Fruit fly (Drosophila melanogaster) whole organism, embryonic: ENCODE measurements around the gene Kua.
A peak's percentile ranks its signal among the peaks of the same experiment; 100 is the strongest.

Experiments used
- Bgb ChIP-seq: fragments of 200-800 bp; sonication (Bioruptor generic); IDR thresholded peaks from 2 replicates; pipeline ENCODE4 v1.3.6; 2022; ENCODE audit warnings: missing biosample characterization, missing genetic modification characterization; ENCODE audit not compliant: partially characterized antibody
- CG11247 ChIP-seq: fragments of 200-800 bp; sonication (Bioruptor generic); IDR thresholded peaks from 2 replicates; pipeline ENCODE4 v1.3.6; 2022; ENCODE audit warnings: missing biosample characterization, missing genetic modification characterization
- CG14050 ChIP-seq: fragments of 200-800 bp; sonication (Bioruptor generic); IDR thresholded peaks from 3 replicates; pipeline ENCODE4 v1.3.6; 2022; ENCODE audit warnings: missing biosample characterization, missing genetic modification characterization
- CG15269 ChIP-seq: fragments of 200-800 bp; sonication (Bioruptor generic); optimal IDR thresholded peaks from 2 replicates; lab custom pipeline; 2018; ENCODE audit warnings: missing biosample characterization, mild to moderate bottlenecking, missing genetic modification characterization, moderate library complexity
- CG1603 ChIP-seq: fragments of 200-800 bp; sonication (Bioruptor generic); optimal IDR thresholded peaks from 2 replicates; lab custom pipeline; 2019; ENCODE audit warnings: missing biosample characterization, mild to moderate bottlenecking, missing genetic modification characterization, moderate library complexity
- CG16813 ChIP-seq: fragments of 200-800 bp; sonication (Bioruptor generic); IDR thresholded peaks from 3 replicates; pipeline ENCODE4 v1.3.6; 2022; ENCODE audit warnings: missing biosample characterization, missing genetic modification characterization; ENCODE audit not compliant: partially characterized antibody
- CG17802 ChIP-seq: fragments of 200-800 bp; sonication (Bioruptor generic); optimal IDR thresholded peaks from 2 replicates; lab custom pipeline; 2018; ENCODE audit warnings: missing biosample characterization, mild to moderate bottlenecking, missing genetic modification characterization, moderate library complexity
- CG32772 ChIP-seq: fragments of 200-800 bp; sonication (Bioruptor generic); IDR thresholded peaks from 2 replicates; pipeline ENCODE4 v1.3.6; 2022; ENCODE audit warnings: missing biosample characterization, missing genetic modification characterization
- CG4404 ChIP-seq: fragments of 200-800 bp; sonication (Bioruptor generic); IDR thresholded peaks from 2 replicates; pipeline ENCODE4 v1.3.6; 2022; ENCODE audit warnings: missing biosample characterization, missing genetic modification characterization
- CG4730 ChIP-seq: fragments of 200-800 bp; sonication (Bioruptor generic); IDR thresholded peaks from 2 replicates; pipeline ENCODE4 v1.3.6; 2022; ENCODE audit warnings: missing biosample characterization, missing genetic modification characterization
- CG6175 ChIP-seq: fragments of 200-800 bp; sonication (Bioruptor generic); IDR thresholded peaks from 3 replicates; pipeline ENCODE4 v1.3.6; 2022; ENCODE audit warnings: missing biosample characterization, missing genetic modification characterization
- CG8388 ChIP-seq: fragments of 200-800 bp; sonication (Bioruptor generic); optimal IDR thresholded peaks from 2 replicates; lab custom pipeline; 2019; ENCODE audit warnings: missing biosample characterization, mild to moderate bottlenecking, missing genetic modification characterization, moderate library complexity
- CG9609 ChIP-seq: fragments of 200-800 bp; sonication (Bioruptor generic); optimal IDR thresholded peaks from 3 replicates; lab custom pipeline; 2016; ENCODE audit warnings: missing biosample characterization, missing genetic modification characterization
- Doc2 ChIP-seq: fragments of 200-800 bp; sonication (Bioruptor generic); IDR thresholded peaks from 2 replicates; pipeline ENCODE4 v1.3.6; 2022; ENCODE audit warnings: missing biosample characterization, missing genetic modification characterization
- Doc3 ChIP-seq: fragments of 200-800 bp; sonication (Bioruptor generic); IDR thresholded peaks from 3 replicates; pipeline ENCODE4 v1.3.6; 2022; ENCODE audit warnings: missing biosample characterization, missing genetic modification characterization; ENCODE audit not compliant: partially characterized antibody
- E2f1 ChIP-seq: fragments of 200-800 bp; sonication (Bioruptor generic); IDR thresholded peaks from 2 replicates; pipeline ENCODE4 v1.3.6; 2022; ENCODE audit warnings: missing biosample characterization, missing genetic modification characterization
- E2f2 ChIP-seq: fragments of 200-800 bp; sonication (Bioruptor generic); IDR thresholded peaks from 2 replicates; pipeline ENCODE4 v1.3.6; 2022; ENCODE audit warnings: missing biosample characterization, missing genetic modification characterization
- Hey ChIP-seq: fragments of 200-800 bp; sonication (Bioruptor generic); optimal IDR thresholded peaks from 3 replicates; lab custom pipeline; 2018; ENCODE audit warnings: missing biosample characterization, mild to moderate bottlenecking, missing genetic modification characterization
- MBD-R2 ChIP-seq: fragments of 200-800 bp; sonication (Bioruptor generic); IDR thresholded peaks from 2 replicates; pipeline ENCODE4 v1.3.6; 2022; ENCODE audit warnings: missing biosample characterization, missing genetic modification characterization
- crp ChIP-seq, 2 experiments: fragments of 200-800 bp; sonication (Bioruptor generic); optimal IDR thresholded peaks; 2 replicates in 1 of 2; 3 replicates in 1 of 2; lab custom pipeline; 2017; ENCODE audit warnings: missing biosample characterization in 2 of 2, missing genetic modification characterization in 2 of 2, mild to moderate bottlenecking in 1 of 2, moderate library complexity in 1 of 2
- eyg ChIP-seq: fragments of 200-800 bp; sonication (Bioruptor generic); optimal IDR thresholded peaks from 3 replicates; lab custom pipeline; 2016; ENCODE audit warnings: missing biosample characterization, missing genetic modification characterization
- fru ChIP-seq: fragments of >200 bp; optimal IDR thresholded peaks from 2 replicates; lab custom pipeline; 2017
- ftz-f1 ChIP-seq: fragments of 200-800 bp; sonication (Bioruptor generic); optimal IDR thresholded peaks from 2 replicates; lab custom pipeline; 2016; ENCODE audit warnings: missing biosample characterization, missing genetic modification characterization
- gt ChIP-seq: fragments of 200-800 bp; sonication (Bioruptor generic); IDR thresholded peaks from 2 replicates; pipeline ENCODE4 v1.3.6; 2022; ENCODE audit warnings: missing biosample characterization, missing genetic modification characterization
- lov ChIP-seq, 2 experiments: fragments of 200-800 bp in 1 of 2; fragments of >200 bp in 1 of 2; sonication (Bioruptor generic) in 1 of 2; IDR thresholded peaks in 1 of 2; optimal IDR thresholded peaks in 1 of 2; 2 replicates in 1 of 2; 3 replicates in 1 of 2; pipeline versions ENCODE4 v1.3.6 to Lab custom; 2017 to 2022; ENCODE audit warnings: missing biosample characterization in 1 of 2, missing genetic modification characterization in 1 of 2
- mld ChIP-seq: fragments of 200-800 bp; sonication (Bioruptor generic); IDR thresholded peaks from 3 replicates; pipeline ENCODE4 v1.3.6; 2022; ENCODE audit warnings: missing biosample characterization, missing genetic modification characterization; ENCODE audit not compliant: partially characterized antibody
- pros ChIP-seq: fragments of 200-800 bp; sonication (Bioruptor generic); optimal IDR thresholded peaks from 3 replicates; lab custom pipeline; 2019; ENCODE audit warnings: missing biosample characterization, mild to moderate bottlenecking, missing genetic modification characterization, moderate library complexity
- ro ChIP-seq: fragments of 200-800 bp; sonication (Bioruptor generic); IDR thresholded peaks from 2 replicates; pipeline ENCODE4 v1.3.6; 2022; ENCODE audit warnings: missing biosample characterization, missing genetic modification characterization
- sna ChIP-seq: fragments of 200-800 bp; sonication (Bioruptor generic); IDR thresholded peaks from 2 replicates; pipeline ENCODE4 v1.3.6; 2022; ENCODE audit warnings: missing biosample characterization, missing genetic modification characterization; ENCODE audit not compliant: partially characterized antibody
- stc ChIP-seq: fragments of 200-800 bp; sonication (Bioruptor generic); IDR thresholded peaks from 2 replicates; pipeline ENCODE4 v1.3.6; 2022; ENCODE audit warnings: missing biosample characterization, missing genetic modification characterization

Kua gene

DNA sequence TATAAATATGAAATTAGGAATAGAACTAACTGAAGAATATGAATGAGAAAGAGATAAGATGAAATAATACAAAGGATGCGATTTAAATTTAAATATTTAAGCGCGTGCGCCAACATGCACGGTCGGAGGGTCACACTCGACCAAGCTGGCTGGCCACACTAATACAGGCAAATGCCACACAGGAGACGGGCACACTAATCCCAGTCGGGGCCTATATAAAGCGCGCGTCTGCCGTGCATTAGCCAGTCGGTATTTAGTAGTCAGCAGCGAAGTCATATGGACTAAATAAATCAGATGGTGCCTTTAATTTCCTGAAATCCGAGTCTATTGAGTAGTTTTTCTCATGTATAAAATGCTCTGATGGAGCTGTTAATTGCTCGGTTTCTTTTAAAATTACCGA, 51.0 kb downstream of the Kua start (continued):
- TF ChIP-seq CG15269 (tag; lab: Kevin White, UChicago) (no peak), MBD-R2 (GFP tag; lab: Robert Waterston, UW) (peak; percentile 47), CG11247 (GFP tag; lab: Robert Waterston, UW) (no peak), ftz-f1 (GFP tag; lab: Kevin White, UChicago) (no peak), CG9609 (GFP tag; lab: Kevin White, UChicago) (no peak), sna (peak; percentile 24; the same call in 1 of the 2 replicates), crp (GFP tag; optimal IDR thresholded peaks at IDR 0.05; lab: Kevin White, UChicago) (no peak), mld (peak; percentile 61; the same call in 1 of the 3 replicates), eyg (GFP tag; lab: Kevin White, UChicago) (no peak), pros (no peak), E2f1 (GFP tag; lab: Robert Waterston, UW) (0 out of 2 replicates have a peak, but pooled peaks have one; percentile 13), fru (lab: Kevin White, UChicago) (no peak), ro (no peak), Hey (no peak), CG14050 (GFP tag; lab: Robert Waterston, UW) (no peak), E2f2 (peak; percentile 100), CG16813 (GFP tag; lab: Robert Waterston, UW) (peak; percentile 39; the same call in 1 of the 3 replicates), lov (optimal IDR thresholded peaks at IDR 0.05; lab: Kevin White, UChicago) (no peak), lov (GFP tag; IDR thresholded peaks at IDR 0.05; lab: Robert Waterston, UW) (peak; percentile 67; the same call in 1 of the 3 replicates), Doc3 (GFP tag; lab: Robert Waterston, UW) (peak; percentile 31; the same call in 1 of the 3 replicates), Bgb (GFP tag; lab: Robert Waterston, UW) (peak; percentile 69), CG1603 (tag; lab: Kevin White, UChicago) (peak; percentile 63), CG8388 (no peak), CG4730 (GFP tag; lab: Robert Waterston, UW) (peak; percentile 21; the same call in 1 of the 2 replicates), CG17802 (tag; lab: Kevin White, UChicago) (no peak)

DNA sequence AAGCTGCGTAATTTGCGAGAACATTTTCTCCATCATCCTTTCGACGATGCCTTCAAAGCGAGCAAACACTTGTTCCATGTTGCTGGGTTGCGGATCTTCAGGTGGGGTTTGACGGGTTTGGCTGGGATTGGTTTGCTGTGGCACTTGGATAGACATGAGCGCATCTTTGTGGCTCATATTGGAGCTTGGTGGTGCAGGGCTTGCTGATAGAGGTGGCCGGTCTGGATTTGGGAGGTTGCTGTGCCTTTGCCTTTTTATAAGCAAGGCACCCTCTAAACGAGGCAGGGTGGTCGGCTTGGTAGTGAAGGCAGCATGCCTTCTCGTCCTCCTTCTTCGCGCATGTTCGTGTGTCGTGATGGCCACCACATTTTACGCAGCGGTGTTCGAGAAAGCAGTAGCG, 54.7 kb downstream of the Kua start:
- TF ChIP-seq CG32772 (peak; percentile 23; the same call in 1 of the 2 replicates), Doc2 (peak; percentile 60), CG6175 (GFP tag; lab: Robert Waterston, UW) (0 out of 3 replicates have a peak, but pooled peaks have one; percentile 18), stc (GFP tag; lab: Robert Waterston, UW) (0 out of 2 replicates have a peak, but pooled peaks have one; percentile 13), gt (0 out of 2 replicates have a peak, but pooled peaks have one; percentile 35), CG4404 (GFP tag; lab: Robert Waterston, UW) (peak; percentile 58)
